Comparison of ENCODE assay signal across 5 fruit fly cellular contexts in the genomic region with DNA sequence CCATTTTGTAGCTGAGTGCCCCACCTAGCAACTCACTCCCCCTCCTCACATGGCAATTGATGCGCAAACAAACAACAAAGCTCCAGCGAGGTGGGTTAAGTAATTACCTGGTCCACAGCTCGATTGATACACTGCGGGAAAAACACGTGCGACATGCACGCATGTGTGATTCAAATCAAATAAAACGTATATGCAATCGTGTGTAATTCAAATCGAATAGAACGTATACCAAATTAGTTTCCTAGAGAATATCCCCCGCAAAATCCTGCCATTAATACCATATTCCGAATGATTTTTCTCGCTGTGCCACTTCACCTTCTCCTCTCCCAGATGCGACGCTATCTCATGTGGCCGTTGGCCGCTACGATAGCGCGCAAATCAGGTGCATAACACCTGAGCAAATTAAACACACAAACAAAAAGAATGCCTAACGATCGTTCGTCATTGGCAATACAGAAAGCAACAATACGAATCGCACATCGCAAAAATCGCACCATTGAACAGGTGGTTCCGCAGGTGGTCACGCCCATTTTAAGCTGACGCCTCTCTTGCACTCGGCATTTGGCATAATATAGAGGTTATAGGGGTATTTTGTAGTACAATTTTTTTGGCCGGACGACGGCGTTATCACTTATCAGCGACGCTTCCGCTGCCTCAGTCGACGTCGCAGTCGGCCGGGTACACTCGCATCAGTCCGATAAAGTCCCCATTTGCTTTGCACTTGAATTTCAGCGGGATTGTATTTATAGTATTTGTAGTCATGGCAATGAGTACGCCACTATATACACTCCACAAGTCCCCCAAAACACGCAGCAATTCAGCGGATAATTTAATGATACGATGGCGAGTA.
TF ChIP-seq lines count a peak whose summit lies in the region.

No protein-coding gene starts in this region.

- TF ChIP-seq CTCF in whole organism, embryonic (GFP tag; optimal IDR thresholded peaks at IDR 0.05; lab: Kevin White, UChicago), result no peak

TF ChIP-seq in whole organism, adult, 20 proteins besides CTCF, POLR2A, EP300 and RAD21 (continues in another document):
- TF ChIP-seq CG33017 (tag; optimal IDR thresholded peaks at IDR 0.05; lab: Kevin White, UChicago) (peak; percentile 94), Crg-1 (GFP tag; optimal IDR thresholded peaks at IDR 0.05; lab: Kevin White, UChicago) (peak; percentile 64), CG12768 (GFP tag; optimal IDR thresholded peaks at IDR 0.05; lab: Kevin White, UChicago) (peak; percentile 97), ovo (GFP tag; optimal IDR thresholded peaks at IDR 0.05; lab: Kevin White, UChicago) (peak; percentile 58), CG7045 (GFP tag; optimal IDR thresholded peaks at IDR 0.05; lab: Kevin White, UChicago) (peak; percentile 92), CG14711 (tag; optimal IDR thresholded peaks at IDR 0.05; lab: Kevin White, UChicago) (peak; percentile 79), toe (GFP tag; optimal IDR thresholded peaks at IDR 0.05; lab: Kevin White, UChicago) (peak; percentile 71), CG7101 (tag; optimal IDR thresholded peaks at IDR 0.05; lab: Kevin White, UChicago) (peak; percentile 90), CG1620 (GFP tag; optimal IDR thresholded peaks at IDR 0.05; lab: Kevin White, UChicago) (peak; percentile 62), kay (GFP tag; lab: Kevin White, UChicago; ENCODE audit: borderline replicate concordance) (peak; percentile 37), CG5204 (GFP tag; optimal IDR thresholded peaks at IDR 0.05; lab: Kevin White, UChicago) (peak; percentile 91), cnc (optimal IDR thresholded peaks at IDR 0.05; lab: Kevin White, UChicago) (no peak), bab1 (GFP tag; optimal IDR thresholded peaks at IDR 0.05; lab: Kevin White, UChicago) (no peak), CG11617 (GFP tag; optimal IDR thresholded peaks at IDR 0.05; lab: Kevin White, UChicago) (peak; percentile 89), Hr96 (GFP tag; optimal IDR thresholded peaks at IDR 0.05; lab: Kevin White, UChicago) (peak; percentile 76), pad (GFP tag; optimal IDR thresholded peaks at IDR 0.05; lab: Kevin White, UChicago) (peak; percentile 65)

TF ChIP-seq in whole organism, embryonic, 481 proteins besides CTCF, POLR2A, EP300 and RAD21 (continues in another document):
- TF ChIP-seq CG33557 (GFP tag; optimal IDR thresholded peaks at IDR 0.05; lab: Kevin White, UChicago) (no peak), Blimp-1 (GFP tag; optimal IDR thresholded peaks at IDR 0.05; lab: Kevin White, UChicago) (peak; percentile 59), CG13624 (GFP tag; optimal IDR thresholded peaks at IDR 0.05; lab: Kevin White, UChicago) (peak; percentile 57), CG11696 (GFP tag; IDR thresholded peaks at IDR 0.05; lab: Robert Waterston, UW) (no peak), salm (tag; optimal IDR thresholded peaks at IDR 0.05; lab: Kevin White, UChicago) (no peak), zf30C (GFP tag; optimal IDR thresholded peaks at IDR 0.05; lab: Kevin White, UChicago) (no peak), CG6272 (GFP tag; IDR thresholded peaks at IDR 0.05; lab: Robert Waterston, UW) (peak; percentile 73), CG8765 (GFP tag; IDR thresholded peaks at IDR 0.05; lab: Robert Waterston, UW) (0 out of 2 replicates have a peak, but pooled peaks have one; percentile 18), chinmo (GFP tag; IDR thresholded peaks at IDR 0.05; lab: Robert Waterston, UW; ENCODE audit: partially characterized antibody) (0 out of 4 replicates have a peak, but pooled peaks have one; percentile 44), CG18011 (GFP tag; optimal IDR thresholded peaks at IDR 0.05; lab: Kevin White, UChicago) (no peak), CG7357 (GFP tag; IDR thresholded peaks at IDR 0.05; lab: Robert Waterston, UW) (peak; percentile 61; the same call in 2 of the 3 replicates), so (GFP tag; IDR thresholded peaks at IDR 0.05; lab: Robert Waterston, UW) (peak; percentile 71; the same call in 1 of the 3 replicates), CG12299 (tag; optimal IDR thresholded peaks at IDR 0.05; lab: Kevin White, UChicago) (peak; percentile 23), E2f1 (GFP tag; IDR thresholded peaks at IDR 0.05; lab: Robert Waterston, UW) (0 out of 2 replicates have a peak, but pooled peaks have one; percentile 33), CG8478 (optimal IDR thresholded peaks at IDR 0.05; lab: Kevin White, UChicago) (no peak)

TF ChIP-seq in whole organism, prepupa, 60 proteins besides CTCF, POLR2A, EP300 and RAD21 (continues in another document):
- TF ChIP-seq fd59A (GFP tag; optimal IDR thresholded peaks at IDR 0.05; lab: Kevin White, UChicago) (peak; percentile 52), CG3919 (GFP tag; optimal IDR thresholded peaks at IDR 0.05; lab: Kevin White, UChicago) (peak; percentile 83), Eip93F (GFP tag; optimal IDR thresholded peaks at IDR 0.05; lab: Kevin White, UChicago) (no peak), Sox15 (GFP tag; optimal IDR thresholded peaks at IDR 0.05; lab: Kevin White, UChicago) (peak; percentile 82), OdsH (GFP tag; optimal IDR thresholded peaks at IDR 0.05; lab: Kevin White, UChicago) (peak; percentile 88), Smox (GFP tag; optimal IDR thresholded peaks at IDR 0.05; lab: Kevin White, UChicago) (peak; percentile 82), vri (GFP tag; optimal IDR thresholded peaks at IDR 0.05; lab: Kevin White, UChicago) (peak; percentile 95), CG10631 (GFP tag; optimal IDR thresholded peaks at IDR 0.05; lab: Kevin White, UChicago) (peak; percentile 82), achi (GFP tag; optimal IDR thresholded peaks at IDR 0.05; lab: Kevin White, UChicago) (peak; percentile 77), fd85E (GFP tag; optimal IDR thresholded peaks at IDR 0.05; lab: Kevin White, UChicago) (peak; percentile 15), Ets96B (tag; optimal IDR thresholded peaks at IDR 0.05; lab: Kevin White, UChicago) (peak; percentile 47), pdm3 (GFP tag; optimal IDR thresholded peaks at IDR 0.05; lab: Kevin White, UChicago) (peak; percentile 88), net (GFP tag; optimal IDR thresholded peaks at IDR 0.05; lab: Kevin White, UChicago) (peak; percentile 77), Eip78C (GFP tag; lab: Kevin White, UChicago) (peak; percentile 95), CG1621 (tag; optimal IDR thresholded peaks at IDR 0.05; lab: Kevin White, UChicago) (peak; percentile 44), Sox102F (GFP tag; optimal IDR thresholded peaks at IDR 0.05; lab: Kevin White, UChicago) (peak; percentile 85), spab (GFP tag; optimal IDR thresholded peaks at IDR 0.05; lab: Kevin White, UChicago) (peak; percentile 31)

TF ChIP-seq in whole organism, pupa, 21 proteins besides CTCF, POLR2A, EP300 and RAD21 (continues in another document):
- TF ChIP-seq CG10348 (GFP tag; IDR thresholded peaks at IDR 0.05; lab: Robert Waterston, UW), result peak; percentile 66; the same call in 1 of the 2 replicates
- peak; percentile 74 for TF ChIP-seq CG8301 (tag; optimal IDR thresholded peaks at IDR 0.05; lab: Kevin White, UChicago)
- TF ChIP-seq D1 (tag; optimal IDR thresholded peaks at IDR 0.05; lab: Kevin White, UChicago), result no peak
- peak; percentile 69 for TF ChIP-seq Pif1A (GFP tag; optimal IDR thresholded peaks at IDR 0.05; lab: Kevin White, UChicago)
- peak; percentile 59 for TF ChIP-seq CG9948 (tag; optimal IDR thresholded peaks at IDR 0.05; lab: Kevin White, UChicago)
- peak; percentile 49 for TF ChIP-seq CG15710 (tag; optimal IDR thresholded peaks at IDR 0.05; lab: Kevin White, UChicago)
- peak; percentile 49 for TF ChIP-seq rn (GFP tag; IDR thresholded peaks at IDR 0.05; lab: Robert Waterston, UW)
- TF ChIP-seq EcR (GFP tag; optimal IDR thresholded peaks at IDR 0.05; lab: Kevin White, UChicago), result no peak
- TF ChIP-seq CG8159 (tag; optimal IDR thresholded peaks at IDR 0.05; lab: Kevin White, UChicago), result peak; percentile 57
- peak; percentile 65 for TF ChIP-seq Pif1B (GFP tag; optimal IDR thresholded peaks at IDR 0.05; lab: Kevin White, UChicago)
- TF ChIP-seq CG4496 (GFP tag; IDR thresholded peaks at IDR 0.05; lab: Robert Waterston, UW), result peak; percentile 88
- TF ChIP-seq CG34367 (tag; optimal IDR thresholded peaks at IDR 0.05; lab: Kevin White, UChicago), result peak; percentile 54
- peak; percentile 60 for TF ChIP-seq CG17806 (tag; optimal IDR thresholded peaks at IDR 0.05; lab: Kevin White, UChicago)
- TF ChIP-seq CG32121 (GFP tag; IDR thresholded peaks at IDR 0.05; lab: Robert Waterston, UW), result peak; percentile 85
- peak; percentile 92 for TF ChIP-seq fd96Ca (GFP tag; IDR thresholded peaks at IDR 0.05; lab: Robert Waterston, UW)
- TF ChIP-seq CG12605 (GFP tag; IDR thresholded peaks at IDR 0.05; lab: Robert Waterston, UW), result peak; percentile 80
- TF ChIP-seq Snoo (tag; optimal IDR thresholded peaks at IDR 0.05; lab: Kevin White, UChicago), result peak; percentile 76
- TF ChIP-seq gl (tag; optimal IDR thresholded peaks at IDR 0.05; lab: Kevin White, UChicago), result peak; percentile 15

TF ChIP-seq in whole organism, wandering third instar larva, 38 proteins besides CTCF, POLR2A, EP300 and RAD21 (continues in another document):
- peak; percentile 18 for TF ChIP-seq Hr83 (GFP tag; optimal IDR thresholded peaks at IDR 0.05; lab: Kevin White, UChicago; ENCODE audit: poor library complexity, severe bottlenecking)
- peak; percentile 15 for TF ChIP-seq Vsx2 (GFP tag; optimal IDR thresholded peaks at IDR 0.05; lab: Kevin White, UChicago; ENCODE audit: partially characterized antibody)
- no peak for TF ChIP-seq Hr78 (GFP tag; optimal IDR thresholded peaks at IDR 0.05; lab: Kevin White, UChicago)
- peak; percentile 92 for TF ChIP-seq fru (GFP tag; optimal IDR thresholded peaks at IDR 0.05; lab: Kevin White, UChicago)
- peak; percentile 98 for TF ChIP-seq ey (GFP tag; optimal IDR thresholded peaks at IDR 0.05; lab: Kevin White, UChicago)
- peak; percentile 96 for TF ChIP-seq rgr (GFP tag; optimal IDR thresholded peaks at IDR 0.05; lab: Kevin White, UChicago)
- peak; percentile 84 for TF ChIP-seq Sp1 (GFP tag; optimal IDR thresholded peaks at IDR 0.05; lab: Kevin White, UChicago)
- no peak for TF ChIP-seq lola (GFP tag; optimal IDR thresholded peaks at IDR 0.05; lab: Kevin White, UChicago)
- peak; percentile 81 for TF ChIP-seq Jra (GFP tag; optimal IDR thresholded peaks at IDR 0.05; lab: Kevin White, UChicago)
- peak; percentile 31 for TF ChIP-seq GATAd (GFP tag; optimal IDR thresholded peaks at IDR 0.05; lab: Kevin White, UChicago)
- TF ChIP-seq dl (GFP tag; optimal IDR thresholded peaks at IDR 0.05; lab: Kevin White, UChicago; ENCODE audit: insufficient read depth in 1 of 2, partially characterized antibody in 2 of 2), result peak in 1 of 2 experiments; percentile 12
- peak; percentile 7 for TF ChIP-seq Dif (GFP tag; optimal IDR thresholded peaks at IDR 0.05; lab: Kevin White, UChicago; ENCODE audit: partially characterized antibody)
- TF ChIP-seq Myc (optimal IDR thresholded peaks at IDR 0.05; lab: Kevin White, UChicago), result no peak
- no peak for TF ChIP-seq jim (GFP tag; optimal IDR thresholded peaks at IDR 0.05; lab: Kevin White, UChicago)
- TF ChIP-seq CG32264 (GFP tag; optimal IDR thresholded peaks at IDR 0.05; lab: Kevin White, UChicago), result peak; percentile 90
- peak; percentile 94 for TF ChIP-seq Hnf4 (GFP tag; optimal IDR thresholded peaks at IDR 0.05; lab: Kevin White, UChicago)
- peak; percentile 75 for TF ChIP-seq woc (GFP tag; optimal IDR thresholded peaks at IDR 0.05; lab: Kevin White, UChicago)
- peak; percentile 84 for TF ChIP-seq Mio (GFP tag; optimal IDR thresholded peaks at IDR 0.05; lab: Kevin White, UChicago)
- TF ChIP-seq psq (GFP tag; optimal IDR thresholded peaks at IDR 0.05; lab: Kevin White, UChicago), result peak; percentile 88
